Worm (Caenorhabditis elegans) whole organism, early embryonic: Measurements from ENCODE around the gene ZK792.5.
A peak's percentile ranks its signal among the peaks of the same experiment; 100 is the strongest.

Source experiments
- B0310.2 ChIP-seq: sonication (generic microtip); optimal IDR thresholded peaks from 2 replicates; lab custom pipeline; 2016; ENCODE audit warnings: mild to moderate bottlenecking, missing genetic modification characterization, missing compliant biosample characterization
- F13C5.2 ChIP-seq: sonication (generic microtip); optimal IDR thresholded peaks from 2 replicates; lab custom pipeline; 2017; ENCODE audit warnings: mild to moderate bottlenecking, missing genetic modification characterization, inconsistent platforms, missing compliant biosample characterization
- aly-1 ChIP-seq: sonication (generic microtip); optimal IDR thresholded peaks from 2 replicates; lab custom pipeline; 2016; ENCODE audit warnings: missing genetic modification characterization, missing compliant biosample characterization
- ets-7 ChIP-seq: sonication (generic microtip); optimal IDR thresholded peaks from 2 replicates; lab custom pipeline; 2016; ENCODE audit warnings: missing genotype, missing genetic modification characterization, missing compliant biosample characterization
- flt-1 ChIP-seq: fragments of 200-800 bp; sonication (Bioruptor generic); IDR thresholded peaks from 2 replicates; pipeline ENCODE4 v1.3.6; 2022; ENCODE audit warnings: missing genetic modification characterization, missing compliant biosample characterization
- hnd-1 ChIP-seq: sonication (generic microtip); optimal IDR thresholded peaks from 2 replicates; lab custom pipeline; 2016; ENCODE audit warnings: missing genetic modification characterization, missing compliant biosample characterization
- tbx-37 ChIP-seq: fragments of 200-800 bp; sonication (Bioruptor generic); conservative IDR thresholded peaks from 2 replicates; pipeline ENCODE4 v1.3.6; 2022; ENCODE audit warnings: missing genetic modification reagents, missing genetic modification characterization, missing compliant biosample characterization
- tra-4 ChIP-seq: sonication (generic microtip); optimal IDR thresholded peaks from 2 replicates; lab custom pipeline; 2017; ENCODE audit warnings: missing genetic modification characterization, missing compliant biosample characterization

Gene ZK792.5

DNA sequence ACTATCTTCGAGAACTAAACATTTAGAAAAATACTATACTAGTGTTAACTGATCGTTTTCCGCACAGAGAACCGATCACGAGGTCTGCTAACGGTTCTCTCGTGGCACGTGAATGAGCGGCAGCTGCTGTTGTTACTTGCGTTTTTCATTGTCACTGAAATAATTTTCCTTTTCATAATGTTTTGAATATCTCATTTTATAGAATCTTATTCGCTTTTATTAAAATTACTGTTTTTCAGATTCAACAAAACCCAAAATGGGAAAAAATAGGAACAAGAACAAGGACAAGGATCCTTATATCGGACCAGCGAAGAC is 51.6 kb downstream of the ZK792.5 start, which contains the start of gene F58B3.6:
F58B3.6 (plus strand) TSS at position 240 of the 315 bp plus-strand sequence.
- no peak for TF ChIP-seq ets-7
- no peak for TF ChIP-seq flt-1 (GFP tag; lab: Robert Waterston, UW)
- TF ChIP-seq tbx-37 (GFP tag; lab: Robert Waterston, UW): no peak
- TF ChIP-seq tra-4 (tag; lab: Kevin White, UChicago): no peak
- TF ChIP-seq hnd-1: no peak
- TF ChIP-seq aly-1: no peak

DNA sequence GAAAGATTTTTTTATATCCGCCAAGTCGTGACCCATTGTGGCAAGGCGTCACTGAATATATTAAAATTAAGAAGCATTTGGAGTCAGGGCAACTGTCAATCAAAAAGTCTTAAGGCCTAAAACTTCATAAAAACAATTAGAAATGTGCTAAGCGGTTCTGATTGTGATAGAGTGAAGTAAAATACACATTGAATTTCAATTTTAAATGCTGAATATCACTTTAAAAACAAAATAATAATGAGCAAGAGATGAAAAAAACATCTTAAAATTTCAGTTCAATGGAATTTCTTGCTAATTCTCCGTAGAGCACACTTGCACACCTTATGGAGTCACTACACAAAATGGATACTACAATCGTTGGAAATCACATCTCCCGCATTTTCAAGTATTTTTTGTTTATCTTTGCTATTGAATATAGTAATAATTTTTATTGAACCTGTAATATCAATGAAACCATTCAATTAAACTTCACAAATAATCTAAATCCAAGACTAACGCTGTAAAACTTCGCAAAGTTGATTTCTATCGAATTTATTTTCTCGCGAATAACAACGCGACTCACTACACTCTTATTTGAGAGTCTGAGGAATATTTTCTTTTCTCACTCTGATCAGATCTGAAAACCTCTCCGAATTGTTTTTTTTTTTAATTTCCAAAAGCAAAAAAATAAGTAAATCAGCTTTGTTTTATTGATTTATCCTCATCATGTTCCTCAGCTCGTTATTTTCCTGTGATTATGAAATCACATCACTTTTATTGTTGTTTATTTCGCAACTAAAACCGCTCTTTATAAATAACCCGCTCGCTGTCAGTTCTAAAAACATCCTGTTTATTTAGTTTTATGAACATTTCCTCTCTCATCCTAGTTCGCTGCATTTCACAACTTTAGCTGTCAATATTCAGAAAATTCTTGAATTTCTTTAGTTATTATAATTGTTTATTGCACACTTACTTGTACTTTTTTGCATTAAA is 52.2 kb downstream of the ZK792.5 start, which contains the start of gene mars-1:
mars-1 (minus strand) TSS at position 51 of the 972 bp plus-strand sequence.
- TF ChIP-seq tbx-37 (GFP tag; lab: Robert Waterston, UW) (peak; percentile 31; the same call in 1 of the 2 replicates), F13C5.2 (tag; lab: Kevin White, UChicago) (peak; percentile 11), ets-7 (no peak), B0310.2 (tag; lab: Kevin White, UChicago) (no peak)
